Worm (Caenorhabditis elegans) whole organism, early embryonic: Measurements from ENCODE around the gene F59B2.3.

ENCODE experiments used
- F13C5.2 ChIP-seq: sonication (generic microtip); optimal IDR thresholded peaks from 2 replicates; lab custom pipeline; 2017; ENCODE audit warnings: mild to moderate bottlenecking, missing genetic modification characterization, inconsistent platforms, missing compliant biosample characterization
- ama-1 ChIP-seq: fragments of 150-350 bp; optimal IDR thresholded peaks from 2 replicates; lab custom pipeline; 2014
- ceh-36 ChIP-seq: sonication (generic microtip); optimal IDR thresholded peaks from 2 replicates; lab custom pipeline; 2016; ENCODE audit warnings: missing genetic modification characterization, inconsistent platforms, missing compliant biosample characterization
- ets-7 ChIP-seq: sonication (generic microtip); optimal IDR thresholded peaks from 2 replicates; lab custom pipeline; 2016; ENCODE audit warnings: missing genotype, missing genetic modification characterization, missing compliant biosample characterization
- flt-1 ChIP-seq: fragments of 200-800 bp; sonication (Bioruptor generic); IDR thresholded peaks from 2 replicates; pipeline ENCODE4 v1.3.6; 2022; ENCODE audit warnings: missing genetic modification characterization, missing compliant biosample characterization
- hmg-4 ChIP-seq: fragments of 200-800 bp; sonication (Bioruptor generic); optimal IDR thresholded peaks from 2 replicates; lab custom pipeline; 2018; ENCODE audit warnings: mild to moderate bottlenecking, missing genetic modification characterization, missing compliant biosample characterization
- hnd-1 ChIP-seq: sonication (generic microtip); optimal IDR thresholded peaks from 2 replicates; lab custom pipeline; 2016; ENCODE audit warnings: missing genetic modification characterization, missing compliant biosample characterization
- sea-1 ChIP-seq: fragments of 200-800 bp; sonication (Bioruptor generic); conservative IDR thresholded peaks from 2 replicates; pipeline ENCODE4 v1.3.6; 2022; ENCODE audit warnings: missing genetic modification characterization, missing compliant biosample characterization

DNA sequence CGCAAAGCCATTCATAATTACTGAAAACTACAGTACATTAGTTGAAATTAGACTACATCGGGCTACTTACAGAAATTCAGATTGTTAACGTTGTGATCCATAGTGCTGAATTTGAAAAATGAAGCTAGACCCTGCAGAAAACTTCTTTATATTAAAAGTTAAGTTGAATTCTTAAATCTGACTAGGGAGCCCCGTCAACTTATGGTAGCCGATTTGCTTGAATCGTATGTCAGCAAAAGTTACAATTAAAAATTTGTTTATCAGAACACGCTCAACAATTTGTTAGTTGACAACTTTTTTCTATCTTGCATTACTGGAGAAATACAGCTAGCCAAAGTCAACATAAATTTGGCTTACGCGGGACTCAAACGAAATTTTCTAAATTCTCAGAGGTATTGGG is 23.0 kb upstream of the F59B2.3 start, which contains the start of gene F59B2.14:
- TF ChIP-seq ama-1 (no peak), ceh-36 (tag; lab: Kevin White, UChicago) (no peak), sea-1 (no peak), F13C5.2 (tag; lab: Kevin White, UChicago) (no peak), flt-1 (GFP tag; lab: Robert Waterston, UW) (no peak), hnd-1 (tag; lab: Kevin White, UChicago) (no peak), ets-7 (tag; lab: Kevin White, UChicago) (no peak), hmg-4 (GFP tag; lab: Kevin White, UChicago) (no peak)
